Fruit fly (Drosophila melanogaster): Measurements from ENCODE around the gene CG4291.

The CG4291 gene

DNA sequence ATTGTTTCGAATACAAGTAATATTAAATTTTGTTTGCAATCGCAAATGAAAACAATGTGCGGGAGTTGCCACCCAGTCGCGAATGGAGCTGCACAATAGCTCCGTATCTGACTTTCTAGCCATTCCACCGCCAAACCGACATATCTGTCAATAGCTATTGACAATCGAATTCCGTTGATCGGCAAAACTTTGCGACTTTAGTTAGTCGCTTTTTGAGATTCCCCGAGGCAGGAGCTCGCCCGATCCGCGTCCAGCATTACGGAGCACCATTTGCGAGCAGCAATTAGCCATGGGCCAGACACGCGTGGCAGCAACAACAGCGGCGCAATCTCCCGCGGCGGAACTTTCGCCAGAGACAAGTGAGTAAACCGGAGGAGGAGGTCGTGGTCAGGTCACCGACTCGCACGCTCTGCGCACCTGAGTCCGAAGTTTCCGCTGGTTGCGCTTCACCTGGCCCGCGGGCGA is at the start of gene CG4291, which contains the start of gene kraken (continued):
- TF ChIP-seq CG1621 (tag; optimal IDR thresholded peaks at IDR 0.05), result peak; percentile 75
- no peak for TF ChIP-seq CG4318 (GFP tag; optimal IDR thresholded peaks at IDR 0.05)
- 0 out of 2 replicates have a peak, but pooled peaks have one; percentile 8 for TF ChIP-seq CG11294 (GFP tag; IDR thresholded peaks at IDR 0.05)
- TF ChIP-seq fkh (GFP tag; optimal IDR thresholded peaks at IDR 0.05), result peak; percentile 90
- no peak for TF ChIP-seq dsx (GFP tag; optimal IDR thresholded peaks at IDR 0.05; ENCODE audit: poor library complexity, severe bottlenecking)
- peak; percentile 45 for TF ChIP-seq Hr39 (GFP tag; optimal IDR thresholded peaks at IDR 0.05)
- TF ChIP-seq CG6808 (GFP tag; optimal IDR thresholded peaks at IDR 0.05), result no peak

DNA sequence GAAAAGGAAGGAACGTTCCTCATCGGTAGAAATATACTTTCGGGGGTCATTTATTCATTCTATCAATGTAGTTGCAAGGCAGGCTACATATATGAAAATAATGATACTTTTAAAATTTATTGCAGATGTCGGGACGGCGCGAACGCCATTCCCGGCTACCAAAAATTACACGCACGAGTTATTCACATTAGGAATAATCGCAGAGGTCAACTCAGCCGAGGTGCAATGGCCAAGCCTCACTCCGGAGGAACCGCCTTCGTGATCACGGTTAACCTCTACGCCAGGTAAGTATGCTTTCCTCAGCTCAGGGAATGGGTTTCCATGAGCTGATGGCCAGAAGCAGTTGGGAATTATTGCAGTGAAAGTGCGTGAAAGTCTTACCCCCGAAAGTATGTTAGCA is 48.8 kb upstream of the CG4291 start:
- TF ChIP-seq Eip78C (GFP tag), result peak; percentile 22
- peak; percentile 8; the same call in 1 of the 3 replicates for TF ChIP-seq CG6163 (GFP tag; IDR thresholded peaks at IDR 0.05)
- peak; percentile 20 for TF ChIP-seq CG31627 (GFP tag; optimal IDR thresholded peaks at IDR 0.05)
- peak; percentile 94 for TF ChIP-seq svp (GFP tag)
- peak; percentile 15 for TF ChIP-seq lz (GFP tag; optimal IDR thresholded peaks at IDR 0.05)
- TF ChIP-seq cyc (GFP tag; optimal IDR thresholded peaks at IDR 0.05), result peak; percentile 3
- peak; percentile 9 for TF ChIP-seq topi (GFP tag; optimal IDR thresholded peaks at IDR 0.05)
- TF ChIP-seq esn (GFP tag; optimal IDR thresholded peaks at IDR 0.05), result peak; percentile 36
- TF ChIP-seq Met (GFP tag; optimal IDR thresholded peaks at IDR 0.05), result peak; percentile 6

DNA sequence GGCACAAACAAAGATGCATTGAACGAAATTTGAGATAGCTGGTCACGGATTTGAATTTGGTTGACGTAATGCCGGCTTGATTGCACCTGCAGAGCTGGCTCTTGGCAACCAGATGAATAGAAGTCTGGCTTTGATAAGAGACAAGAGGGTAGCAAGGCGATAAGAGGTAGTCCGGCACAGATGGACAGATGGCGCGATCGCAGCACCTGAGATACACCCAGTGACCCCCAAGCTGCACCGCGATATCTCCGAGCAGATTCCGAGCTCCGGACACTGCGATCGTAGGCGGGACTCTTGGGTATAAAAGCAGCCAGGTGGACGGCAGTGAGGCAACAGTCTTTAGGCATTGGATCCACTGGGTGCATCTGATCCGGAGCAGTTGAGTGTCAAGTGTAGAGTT is 45.8 kb upstream of the CG4291 start, which contains the start of gene Lsp1beta:
TSS of gene Lsp1beta (plus strand) at position 185 of the 400 bp plus-strand sequence.
- TF ChIP-seq CG6276 (GFP tag; optimal IDR thresholded peaks at IDR 0.05), result no peak
- TF ChIP-seq CG7368 (GFP tag; optimal IDR thresholded peaks at IDR 0.05), result no peak
- no peak for TF ChIP-seq Ets21C (GFP tag; optimal IDR thresholded peaks at IDR 0.05)
- no peak for TF ChIP-seq Gug (GFP tag; IDR thresholded peaks at IDR 0.05)
- no peak for TF ChIP-seq Lpt (GFP tag; optimal IDR thresholded peaks at IDR 0.05)
- TF ChIP-seq acj6 (GFP tag; optimal IDR thresholded peaks at IDR 0.05), result no peak
- peak; percentile 97 for TF ChIP-seq svp (GFP tag)
- no peak for TF ChIP-seq CG1621 (tag; optimal IDR thresholded peaks at IDR 0.05)
- no peak for TF ChIP-seq net (GFP tag; optimal IDR thresholded peaks at IDR 0.05)
- TF ChIP-seq CG6163 (GFP tag; IDR thresholded peaks at IDR 0.05), result no peak
- TF ChIP-seq Smox (GFP tag; optimal IDR thresholded peaks at IDR 0.05), result no peak
- TF ChIP-seq vri (GFP tag; optimal IDR thresholded peaks at IDR 0.05), result peak; percentile 16

dm6 chr2L:897124-897523 is 44.6 kb upstream of the CG4291 start:
- TF ChIP-seq svp (GFP tag) (peak; percentile 24), Lpt (GFP tag; optimal IDR thresholded peaks at IDR 0.05) (no peak)

dm6 chr2L:895448-895847 is 42.9 kb upstream of the CG4291 start:
- no peak for TF ChIP-seq net (GFP tag; optimal IDR thresholded peaks at IDR 0.05)
- 0 out of 3 replicates have a peak, but pooled peaks have one; percentile 23 for TF ChIP-seq eg (GFP tag; IDR thresholded peaks at IDR 0.05)
- peak; percentile 34 for TF ChIP-seq Met (GFP tag; optimal IDR thresholded peaks at IDR 0.05)
- no peak for TF ChIP-seq fkh (GFP tag; optimal IDR thresholded peaks at IDR 0.05)
- TF ChIP-seq CG6276 (GFP tag; optimal IDR thresholded peaks at IDR 0.05), result no peak
- TF ChIP-seq CG6808 (GFP tag; optimal IDR thresholded peaks at IDR 0.05), result no peak
- peak; percentile 21 for TF ChIP-seq Hr39 (GFP tag; optimal IDR thresholded peaks at IDR 0.05)
- no peak for TF ChIP-seq CG3032 (tag; optimal IDR thresholded peaks at IDR 0.05)
- peak; percentile 4 for TF ChIP-seq lz (GFP tag; optimal IDR thresholded peaks at IDR 0.05)
- no peak for TF ChIP-seq fd59A (GFP tag; optimal IDR thresholded peaks at IDR 0.05)
- no peak for TF ChIP-seq ss (GFP tag; optimal IDR thresholded peaks at IDR 0.05)
- no peak for TF ChIP-seq Eip78C (GFP tag)
- no peak for TF ChIP-seq cyc (GFP tag; optimal IDR thresholded peaks at IDR 0.05)
- TF ChIP-seq Gug (GFP tag; IDR thresholded peaks at IDR 0.05), result no peak
- peak; percentile 56 for TF ChIP-seq esn (GFP tag; optimal IDR thresholded peaks at IDR 0.05)
- no peak for TF ChIP-seq Ets21C (GFP tag; optimal IDR thresholded peaks at IDR 0.05)
- TF ChIP-seq achi (GFP tag; optimal IDR thresholded peaks at IDR 0.05), result no peak
- peak; percentile 73 for TF ChIP-seq svp (GFP tag)
- peak; percentile 26 for TF ChIP-seq OdsH (GFP tag; optimal IDR thresholded peaks at IDR 0.05)
- no peak for TF ChIP-seq Lpt (GFP tag; optimal IDR thresholded peaks at IDR 0.05)
- TF ChIP-seq Smox (GFP tag; optimal IDR thresholded peaks at IDR 0.05), result no peak
- TF ChIP-seq salr (GFP tag; optimal IDR thresholded peaks at IDR 0.05), result no peak
- TF ChIP-seq CG9139 (GFP tag; optimal IDR thresholded peaks at IDR 0.05), result no peak
- no peak for TF ChIP-seq spab (GFP tag; optimal IDR thresholded peaks at IDR 0.05)
- no peak for TF ChIP-seq CG6792 (GFP tag; optimal IDR thresholded peaks at IDR 0.05)
- peak; percentile 12 for TF ChIP-seq Sox102F (GFP tag; optimal IDR thresholded peaks at IDR 0.05)
- no peak for TF ChIP-seq Sox14 (GFP tag; optimal IDR thresholded peaks at IDR 0.05)
- peak; percentile 34 for TF ChIP-seq pdm3 (GFP tag; optimal IDR thresholded peaks at IDR 0.05)
- TF ChIP-seq fd85E (GFP tag; optimal IDR thresholded peaks at IDR 0.05), result no peak
- no peak for TF ChIP-seq CG34406 (GFP tag; optimal IDR thresholded peaks at IDR 0.05)
- no peak for TF ChIP-seq CG32006 (GFP tag; optimal IDR thresholded peaks at IDR 0.05)
- no peak for TF ChIP-seq acj6 (GFP tag; optimal IDR thresholded peaks at IDR 0.05)

Measured in whole organism, prepupa.